Worm (Caenorhabditis elegans) whole organism, early embryonic: ENCODE measurements around the gene M199.136.

Experiments
- B0310.2 ChIP-seq: sonication (generic microtip); optimal IDR thresholded peaks from 2 replicates; lab custom pipeline; 2016; ENCODE audit warnings: mild to moderate bottlenecking, missing genetic modification characterization, missing compliant biosample characterization
- F13C5.2 ChIP-seq: sonication (generic microtip); optimal IDR thresholded peaks from 2 replicates; lab custom pipeline; 2017; ENCODE audit warnings: mild to moderate bottlenecking, missing genetic modification characterization, inconsistent platforms, missing compliant biosample characterization
- aly-1 ChIP-seq: sonication (generic microtip); optimal IDR thresholded peaks from 2 replicates; lab custom pipeline; 2016; ENCODE audit warnings: missing genetic modification characterization, missing compliant biosample characterization
- ama-1 ChIP-seq: fragments of 150-350 bp; optimal IDR thresholded peaks from 2 replicates; lab custom pipeline; 2014
- ceh-13 ChIP-seq: fragments of 200-800 bp; sonication (Bioruptor generic); optimal IDR thresholded peaks from 2 replicates; lab custom pipeline; 2018; ENCODE audit warnings: mild to moderate bottlenecking, missing genetic modification characterization, missing compliant biosample characterization
- ceh-36 ChIP-seq: sonication (generic microtip); optimal IDR thresholded peaks from 2 replicates; lab custom pipeline; 2016; ENCODE audit warnings: missing genetic modification characterization, inconsistent platforms, missing compliant biosample characterization
- hmbx-1 ChIP-seq: sonication (generic microtip); optimal IDR thresholded peaks from 2 replicates; lab custom pipeline; 2016; ENCODE audit warnings: mild to moderate bottlenecking, missing genetic modification characterization, missing compliant biosample characterization
- pes-1 ChIP-seq: fragments of 200-800 bp; sonication (Bioruptor generic); IDR thresholded peaks from 2 replicates; pipeline ENCODE4 v1.3.6; 2022; ENCODE audit warnings: missing genetic modification reagents, missing genetic modification characterization, missing compliant biosample characterization
- scrt-1 ChIP-seq: fragments of 200-800 bp; sonication (Bioruptor generic); IDR thresholded peaks from 2 replicates; pipeline ENCODE4 v1.3.6; 2022; ENCODE audit warnings: missing genetic modification characterization, missing compliant biosample characterization
- sea-1 ChIP-seq: fragments of 200-800 bp; sonication (Bioruptor generic); conservative IDR thresholded peaks from 2 replicates; pipeline ENCODE4 v1.3.6; 2022; ENCODE audit warnings: missing genetic modification characterization, missing compliant biosample characterization
- tbx-11 ChIP-seq: fragments of 200-800 bp; sonication (Bioruptor generic); IDR thresholded peaks from 2 replicates; pipeline ENCODE4 v1.3.6; 2022; ENCODE audit warnings: missing genetic modification characterization, missing compliant biosample characterization
- tra-4 ChIP-seq: sonication (generic microtip); optimal IDR thresholded peaks from 2 replicates; lab custom pipeline; 2017; ENCODE audit warnings: missing genetic modification characterization, missing compliant biosample characterization

DNA sequence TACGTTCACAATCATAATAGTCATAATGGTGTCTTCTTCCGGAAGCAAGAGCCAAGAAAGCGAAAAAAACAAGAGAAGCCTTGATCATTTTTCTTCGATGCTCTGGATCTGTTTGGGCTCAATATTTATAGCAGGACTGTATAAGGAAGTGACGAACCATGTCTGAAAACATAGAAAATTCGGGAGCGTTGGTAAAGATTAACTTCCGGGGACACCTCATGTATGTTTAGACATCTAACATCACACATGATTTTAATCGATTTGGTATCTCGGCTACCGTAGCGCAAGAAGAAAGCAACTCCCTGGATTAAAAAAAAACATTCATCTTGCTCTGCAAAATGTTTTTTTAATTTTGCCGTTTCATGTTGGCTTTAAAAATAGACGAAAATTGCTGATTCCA is 7.5 kb downstream of the M199.136 start, which contains the start of gene clec-190:
- no peak for TF ChIP-seq ceh-13 (GFP tag; lab: Kevin White, UChicago)
- no peak for TF ChIP-seq ceh-36 (tag; lab: Kevin White, UChicago)
- no peak for TF ChIP-seq aly-1 (tag; lab: Kevin White, UChicago)
- TF ChIP-seq B0310.2 (tag; lab: Kevin White, UChicago) = no peak
- no peak for TF ChIP-seq tra-4 (tag; lab: Kevin White, UChicago)
- no peak for TF ChIP-seq tbx-11 (GFP tag; lab: Robert Waterston, UW)
- no peak for TF ChIP-seq F13C5.2
- no peak for TF ChIP-seq scrt-1 (GFP tag; lab: Robert Waterston, UW)
- TF ChIP-seq hmbx-1 (tag; lab: Kevin White, UChicago) = no peak
- no peak for TF ChIP-seq pes-1 (GFP tag; lab: Robert Waterston, UW)
- no peak for TF ChIP-seq ama-1 (lab: Kevin White, UChicago)
- TF ChIP-seq sea-1 (GFP tag; lab: Robert Waterston, UW) = no peak
